Fruit fly (Drosophila melanogaster) whole organism, pupa: Measurements from ENCODE around the gene cocoon.
A peak's percentile ranks its signal among the peaks of the same experiment; 100 is the strongest.

Source experiments
- CG10348 ChIP-seq: fragments of 200-800 bp; sonication (Bioruptor generic); IDR thresholded peaks from 2 replicates; pipeline ENCODE4 v1.3.6; 2022; ENCODE audit warnings: missing biosample characterization, missing genetic modification characterization
- CG12605 ChIP-seq: fragments of 200-800 bp; sonication (Bioruptor generic); IDR thresholded peaks from 2 replicates; pipeline ENCODE4 v1.3.6; 2022; ENCODE audit warnings: missing biosample characterization, missing genetic modification characterization
- CG13204 ChIP-seq: fragments of 200-800 bp; sonication (Bioruptor generic); optimal IDR thresholded peaks from 2 replicates; lab custom pipeline; 2018; ENCODE audit warnings: missing biosample characterization, mild to moderate bottlenecking, missing genetic modification characterization, moderate library complexity
- CG14655 ChIP-seq: fragments of 200-800 bp; sonication (Bioruptor generic); optimal IDR thresholded peaks from 3 replicates; lab custom pipeline; 2017; ENCODE audit warnings: mild to moderate bottlenecking, missing biosample characterization, missing genetic modification reagents, missing genetic modification characterization
- CG15710 ChIP-seq: fragments of 200-800 bp; sonication (Bioruptor generic); optimal IDR thresholded peaks from 2 replicates; lab custom pipeline; 2018; ENCODE audit warnings: missing biosample characterization, mild to moderate bottlenecking, missing genetic modification characterization, moderate library complexity
- CG17806 ChIP-seq: fragments of 200-800 bp; sonication (Bioruptor generic); optimal IDR thresholded peaks from 2 replicates; lab custom pipeline; 2018; ENCODE audit warnings: missing biosample characterization, mild to moderate bottlenecking, missing genetic modification characterization, moderate library complexity
- CG32121 ChIP-seq: fragments of 200-800 bp; sonication (Bioruptor generic); IDR thresholded peaks from 2 replicates; pipeline ENCODE4 v1.3.6; 2022; ENCODE audit warnings: missing biosample characterization, missing genetic modification characterization
- CG34367 ChIP-seq: fragments of 200-800 bp; sonication (Bioruptor generic); optimal IDR thresholded peaks from 2 replicates; lab custom pipeline; 2018; ENCODE audit warnings: missing biosample characterization, mild to moderate bottlenecking, missing genetic modification characterization
- CG4496 ChIP-seq: fragments of 200-800 bp; sonication (Bioruptor generic); IDR thresholded peaks from 3 replicates; pipeline ENCODE4 v1.3.6; 2022; ENCODE audit warnings: missing biosample characterization, missing genetic modification characterization
- CG8159 ChIP-seq: fragments of 200-800 bp; sonication (Bioruptor generic); optimal IDR thresholded peaks from 3 replicates; lab custom pipeline; 2018; ENCODE audit warnings: missing biosample characterization, mild to moderate bottlenecking, missing genetic modification characterization, moderate library complexity
- CG8301 ChIP-seq: fragments of 200-800 bp; sonication (Bioruptor generic); optimal IDR thresholded peaks from 2 replicates; lab custom pipeline; 2018; ENCODE audit warnings: missing biosample characterization, mild to moderate bottlenecking, missing genetic modification characterization
- CG9948 ChIP-seq: fragments of 200-800 bp; sonication (Bioruptor generic); optimal IDR thresholded peaks from 2 replicates; lab custom pipeline; 2018; ENCODE audit warnings: missing biosample characterization, mild to moderate bottlenecking, missing genetic modification characterization, moderate library complexity
- D1 ChIP-seq: fragments of 200-800 bp; sonication (Bioruptor generic); optimal IDR thresholded peaks from 2 replicates; lab custom pipeline; 2018; ENCODE audit warnings: missing biosample characterization, mild to moderate bottlenecking, missing genetic modification characterization, moderate library complexity
- EcR ChIP-seq: fragments of 200-800 bp; sonication (Bioruptor generic); optimal IDR thresholded peaks from 3 replicates; lab custom pipeline; 2019; ENCODE audit warnings: missing biosample characterization, missing genetic modification characterization, mild to moderate bottlenecking, moderate library complexity, missing genetic modification reagents
- Ets98B ChIP-seq: fragments of 200-800 bp; sonication (Bioruptor generic); IDR thresholded peaks from 2 replicates; pipeline ENCODE4 v1.3.6; 2022; ENCODE audit warnings: missing biosample characterization, missing genetic modification characterization
- Pif1A ChIP-seq: fragments of 200-800 bp; sonication (Bioruptor generic); optimal IDR thresholded peaks from 3 replicates; lab custom pipeline; 2016; ENCODE audit warnings: missing biosample characterization, missing genetic modification characterization
- Pif1B ChIP-seq: fragments of 200-800 bp; sonication (Bioruptor generic); optimal IDR thresholded peaks from 3 replicates; lab custom pipeline; 2016; ENCODE audit warnings: missing biosample characterization, missing genetic modification characterization
- Snoo ChIP-seq: fragments of 200-800 bp; sonication (Bioruptor generic); optimal IDR thresholded peaks from 3 replicates; lab custom pipeline; 2017; ENCODE audit warnings: missing biosample characterization, mild to moderate bottlenecking, missing genetic modification characterization, inconsistent platforms
- fd96Ca ChIP-seq: fragments of 200-800 bp; sonication (Bioruptor generic); IDR thresholded peaks from 3 replicates; pipeline ENCODE4 v1.3.6; 2022; ENCODE audit warnings: missing biosample characterization, missing genetic modification characterization
- gl ChIP-seq: fragments of 200-800 bp; sonication (Bioruptor generic); optimal IDR thresholded peaks from 2 replicates; lab custom pipeline; 2018; ENCODE audit warnings: missing biosample characterization, mild to moderate bottlenecking, missing genetic modification characterization
- rn ChIP-seq: fragments of 200-800 bp; sonication (Bioruptor generic); IDR thresholded peaks from 2 replicates; pipeline ENCODE4 v1.3.6; 2022; ENCODE audit warnings: missing biosample characterization, missing genetic modification characterization

cocoon gene

DNA sequence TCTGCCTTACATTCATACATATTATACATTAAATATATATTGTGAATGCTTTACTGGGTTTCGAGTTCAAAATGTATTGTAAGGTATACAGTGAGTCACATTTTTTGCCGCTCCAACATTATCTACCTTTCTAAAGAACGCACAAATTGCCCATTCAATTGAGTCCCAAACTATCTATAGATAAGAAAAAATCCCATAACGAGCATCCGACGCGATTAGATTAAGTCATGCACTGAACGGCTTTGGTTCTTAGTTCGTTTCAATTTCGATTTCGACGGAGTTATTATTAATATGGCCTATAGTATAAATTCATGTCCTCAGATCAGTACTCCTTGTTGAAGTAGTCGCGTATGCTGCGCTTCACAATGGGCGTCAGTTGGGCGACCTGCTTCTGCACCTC lies 43.6 kb upstream of the cocoon start:
- no peak for TF ChIP-seq fd96Ca (GFP tag; lab: Robert Waterston, UW)
- TF ChIP-seq CG8301, result no peak
- TF ChIP-seq CG34367 (tag; lab: Kevin White, UChicago), result no peak
- no peak for TF ChIP-seq CG4496 (GFP tag; lab: Robert Waterston, UW)
- TF ChIP-seq D1, result no peak
- TF ChIP-seq CG12605 (GFP tag; lab: Robert Waterston, UW), result no peak
- no peak for TF ChIP-seq CG32121 (GFP tag; lab: Robert Waterston, UW)
- no peak for TF ChIP-seq CG13204 (GFP tag; lab: Kevin White, UChicago)
- no peak for TF ChIP-seq rn
- no peak for TF ChIP-seq CG8159
- TF ChIP-seq CG10348 (GFP tag; lab: Robert Waterston, UW), result no peak
- TF ChIP-seq CG15710 (tag; lab: Kevin White, UChicago), result no peak
- no peak for TF ChIP-seq Pif1A (GFP tag; lab: Kevin White, UChicago)
- no peak for TF ChIP-seq gl
- no peak for TF ChIP-seq CG14655

DNA sequence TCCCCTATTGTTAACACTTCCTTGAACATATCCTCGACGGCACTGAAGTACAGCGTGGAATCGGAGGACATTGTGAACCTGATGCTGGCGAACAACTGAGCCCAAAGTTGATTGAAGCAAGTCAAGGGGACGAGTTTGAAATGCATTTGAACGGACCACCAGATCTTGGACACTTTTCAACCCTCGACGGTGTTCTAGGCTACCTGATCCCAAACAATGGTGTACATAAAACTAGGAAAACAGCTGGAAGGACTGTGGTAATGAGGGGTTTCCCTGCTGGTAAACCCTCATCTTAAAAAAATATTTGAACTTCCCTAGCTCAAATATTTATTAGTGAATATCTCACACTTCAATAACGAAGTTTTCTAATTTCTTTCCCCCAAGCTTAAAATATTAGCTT lies 43.0 kb upstream of the cocoon start, which contains the start of gene CG13454:
TSS of gene CG13454 (minus strand) at position 101 of the 400 bp plus-strand sequence.
- TF ChIP-seq CG12605 (GFP tag; lab: Robert Waterston, UW) (no peak), CG8159 (no peak), CG15710 (tag; lab: Kevin White, UChicago) (no peak), CG14655 (no peak), CG34367 (tag; lab: Kevin White, UChicago) (no peak), CG4496 (GFP tag; lab: Robert Waterston, UW) (no peak), EcR (no peak), Pif1A (GFP tag; lab: Kevin White, UChicago) (no peak), CG8301 (no peak), D1 (no peak), CG10348 (GFP tag; lab: Robert Waterston, UW) (no peak), Pif1B (GFP tag; lab: Kevin White, UChicago) (no peak), CG32121 (GFP tag; lab: Robert Waterston, UW) (no peak), CG9948 (tag; lab: Kevin White, UChicago) (no peak), rn (no peak), fd96Ca (GFP tag; lab: Robert Waterston, UW) (no peak), CG17806 (tag; lab: Kevin White, UChicago) (no peak), Ets98B (GFP tag; lab: Robert Waterston, UW) (no peak)

dm6 chr3L:15516440-15516839 lies 42.5 kb upstream of the cocoon start:
- TF ChIP-seq EcR (peak; percentile 53), CG4496 (GFP tag; lab: Robert Waterston, UW) (no peak), CG10348 (GFP tag; lab: Robert Waterston, UW) (no peak), Pif1A (GFP tag; lab: Kevin White, UChicago) (no peak)
- TF ChIP-seq, all 21 proteins: peak for 1

DNA sequence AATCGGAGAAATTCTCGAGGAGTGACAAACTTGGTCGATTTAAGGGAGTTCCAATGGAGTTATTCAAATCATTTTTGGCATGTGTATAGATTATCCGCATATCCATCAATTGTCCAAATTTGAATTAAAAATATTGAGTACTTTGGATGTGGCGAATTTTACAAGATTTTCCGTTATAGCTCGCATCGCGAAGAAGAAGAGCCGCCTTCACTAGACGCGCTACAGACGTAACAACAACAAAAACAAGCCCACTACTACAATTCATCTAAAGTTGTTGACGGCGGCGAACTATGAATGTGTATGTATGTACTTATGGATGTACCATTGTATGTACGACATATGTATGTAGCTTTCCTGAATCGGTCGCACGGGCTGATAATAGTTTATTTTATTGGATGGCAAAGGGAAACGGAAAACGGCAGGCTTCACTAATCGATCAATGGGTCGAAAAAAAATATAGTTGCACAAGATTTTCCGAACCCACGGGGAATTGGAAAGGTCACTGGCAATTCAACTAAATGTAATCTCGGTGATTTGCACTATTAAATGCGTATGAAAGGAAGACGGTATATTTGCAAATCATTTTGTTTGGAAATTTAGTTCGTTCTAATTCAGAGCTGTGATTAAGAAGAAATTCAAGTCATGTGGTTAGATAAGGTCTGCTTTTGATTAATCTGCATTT lies 41.0 kb upstream of the cocoon start:
- TF ChIP-seq CG32121 (GFP tag; lab: Robert Waterston, UW), result 0 out of 2 replicates have a peak, but pooled peaks have one; percentile 8
- no peak for TF ChIP-seq gl

dm6 chr3L:15514405-15514804 lies 40.5 kb upstream of the cocoon start:
- TF ChIP-seq CG12605 (GFP tag; lab: Robert Waterston, UW) (peak; percentile 60), EcR (peak; percentile 83), CG32121 (GFP tag; lab: Robert Waterston, UW) (peak; percentile 43; the same call in 1 of the 2 replicates), CG14655 (no peak), CG34367 (tag; lab: Kevin White, UChicago) (no peak)

- TF ChIP-seq gl (no peak), CG10348 (GFP tag; lab: Robert Waterston, UW) (no peak), Pif1B (GFP tag; lab: Kevin White, UChicago) (no peak), Snoo (tag; lab: Kevin White, UChicago) (no peak), fd96Ca (GFP tag; lab: Robert Waterston, UW) (no peak), CG4496 (GFP tag; lab: Robert Waterston, UW) (no peak), CG15710 (tag; lab: Kevin White, UChicago) (no peak), EcR (no peak), rn (no peak), CG32121 (GFP tag; lab: Robert Waterston, UW) (no peak)
These were observed 39.8 kb upstream of the cocoon start for dm6 chr3L:15513726-15514125.

DNA sequence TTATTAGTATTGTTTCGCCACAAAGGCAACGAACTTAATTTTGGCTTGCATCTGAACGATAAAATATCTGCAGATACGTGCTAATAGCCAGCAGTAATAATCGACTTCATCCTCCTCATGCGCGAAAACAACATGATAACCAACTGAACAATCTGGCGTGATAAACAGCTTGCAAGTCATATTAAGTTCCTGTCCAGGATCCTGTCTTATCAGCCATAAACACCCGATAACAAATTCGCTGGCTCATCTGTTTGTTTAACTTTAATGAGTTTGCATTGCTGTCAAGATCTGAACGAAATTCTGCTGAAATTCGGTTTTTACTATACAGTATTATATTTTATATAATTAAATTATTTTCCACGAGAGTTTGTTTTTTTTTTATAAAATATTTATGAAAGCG lies 39.4 kb upstream of the cocoon start:
- TF ChIP-seq CG10348 (GFP tag; lab: Robert Waterston, UW) (no peak), D1 (no peak), CG34367 (tag; lab: Kevin White, UChicago) (no peak), CG9948 (tag; lab: Kevin White, UChicago) (no peak), Ets98B (GFP tag; lab: Robert Waterston, UW) (no peak), Snoo (tag; lab: Kevin White, UChicago) (no peak), Pif1A (GFP tag; lab: Kevin White, UChicago) (no peak), CG17806 (tag; lab: Kevin White, UChicago) (no peak), CG13204 (GFP tag; lab: Kevin White, UChicago) (no peak), gl (no peak), CG4496 (GFP tag; lab: Robert Waterston, UW) (no peak), CG32121 (GFP tag; lab: Robert Waterston, UW) (no peak), Pif1B (GFP tag; lab: Kevin White, UChicago) (no peak), CG15710 (tag; lab: Kevin White, UChicago) (no peak), rn (no peak), CG8159 (no peak), CG14655 (no peak), CG8301 (no peak)
